Fruit fly (Drosophila melanogaster) whole organism, embryonic: ENCODE data around the gene Hrs.
A peak's percentile ranks its signal among the peaks of the same experiment; 100 is the strongest.

ENCODE experiments used
- CG10462 ChIP-seq: fragments of 200-800 bp; sonication (Bioruptor generic); optimal IDR thresholded peaks from 2 replicates; lab custom pipeline; 2016; ENCODE audit warnings: missing biosample characterization, missing genetic modification characterization
- CG10959 ChIP-seq: fragments of 200-800 bp; sonication (Bioruptor generic); IDR thresholded peaks from 2 replicates; pipeline ENCODE4 v1.3.6; 2022; ENCODE audit warnings: missing biosample characterization, missing genetic modification characterization
- CG10979 ChIP-seq: fragments of 200-800 bp; sonication (Bioruptor generic); optimal IDR thresholded peaks from 2 replicates; lab custom pipeline; 2018; ENCODE audit warnings: missing biosample characterization, mild to moderate bottlenecking, missing genetic modification characterization, moderate library complexity
- CG11695 ChIP-seq: fragments of 200-800 bp; sonication (Bioruptor generic); IDR thresholded peaks from 3 replicates; pipeline ENCODE4 v1.3.6; 2022; ENCODE audit warnings: missing biosample characterization, missing genetic modification characterization
- CG11696 ChIP-seq: fragments of 200-800 bp; sonication (Bioruptor generic); IDR thresholded peaks from 2 replicates; pipeline ENCODE4 v1.3.6; 2022; ENCODE audit warnings: missing biosample characterization, missing genetic modification characterization
- CG12104 ChIP-seq: fragments of 200-800 bp; sonication (Bioruptor generic); optimal IDR thresholded peaks from 3 replicates; lab custom pipeline; 2016; ENCODE audit warnings: missing biosample characterization, missing genetic modification characterization
- CG15073 ChIP-seq: fragments of 200-800 bp; sonication (Bioruptor generic); optimal IDR thresholded peaks from 2 replicates; lab custom pipeline; 2016; ENCODE audit warnings: missing biosample characterization, missing genetic modification characterization
- CG16815 ChIP-seq: fragments of 200-800 bp; sonication (Bioruptor generic); optimal IDR thresholded peaks from 3 replicates; lab custom pipeline; 2017; ENCODE audit warnings: missing biosample characterization, mild to moderate bottlenecking, missing genetic modification characterization
- CG17328 ChIP-seq: fragments of 200-800 bp; sonication (Bioruptor generic); IDR thresholded peaks from 2 replicates; pipeline ENCODE4 v1.3.6; 2022; ENCODE audit warnings: missing biosample characterization, missing genetic modification characterization
- CG17385 ChIP-seq: fragments of 200-800 bp; sonication (Bioruptor generic); optimal IDR thresholded peaks from 3 replicates; lab custom pipeline; 2018; ENCODE audit warnings: missing biosample characterization, mild to moderate bottlenecking, missing genetic modification characterization
- CG17829 ChIP-seq: fragments of 200-800 bp; optimal IDR thresholded peaks from 2 replicates; lab custom pipeline; 2019; ENCODE audit warnings: missing biosample characterization, mild to moderate bottlenecking, missing genetic modification characterization, moderate library complexity
- CG2116 ChIP-seq: fragments of 200-800 bp; sonication (Bioruptor generic); optimal IDR thresholded peaks from 3 replicates; lab custom pipeline; 2018; ENCODE audit warnings: missing biosample characterization, mild to moderate bottlenecking, missing genetic modification characterization
- CG2120 ChIP-seq: fragments of 200-800 bp; sonication (Bioruptor generic); optimal IDR thresholded peaks from 3 replicates; lab custom pipeline; 2016; ENCODE audit warnings: missing biosample characterization, missing genetic modification characterization
- CG2202 ChIP-seq: fragments of 200-800 bp; sonication (Bioruptor generic); optimal IDR thresholded peaks from 2 replicates; lab custom pipeline; 2018; ENCODE audit warnings: missing biosample characterization, mild to moderate bottlenecking, missing genetic modification characterization
- CG31365 ChIP-seq: fragments of 200-800 bp; sonication (Bioruptor generic); optimal IDR thresholded peaks from 2 replicates; lab custom pipeline; 2018; ENCODE audit warnings: missing biosample characterization, mild to moderate bottlenecking, missing genetic modification characterization
- CG3163 ChIP-seq: fragments of 200-800 bp; sonication (Bioruptor generic); optimal IDR thresholded peaks from 3 replicates; lab custom pipeline; 2016; ENCODE audit warnings: missing biosample characterization, missing genetic modification characterization
- CG32532 ChIP-seq: fragments of 200-800 bp; sonication (Bioruptor generic); IDR thresholded peaks from 2 replicates; pipeline ENCODE4 v1.3.6; 2022; ENCODE audit warnings: missing biosample characterization, missing genetic modification characterization
- CG33557 ChIP-seq: fragments of 200-800 bp; sonication (Bioruptor generic); optimal IDR thresholded peaks from 2 replicates; lab custom pipeline; 2019; ENCODE audit warnings: missing biosample characterization, mild to moderate bottlenecking, missing genetic modification characterization, moderate library complexity
- CG3726 ChIP-seq: fragments of 200-800 bp; sonication (Bioruptor generic); IDR thresholded peaks from 3 replicates; pipeline ENCODE4, ENCODE4 v1.3.6; 2022; ENCODE audit warnings: missing biosample characterization, missing genetic modification characterization
- CG7786 ChIP-seq: fragments of 200-800 bp; sonication (Bioruptor generic); optimal IDR thresholded peaks from 2 replicates; lab custom pipeline; 2016; ENCODE audit warnings: missing biosample characterization, missing genetic modification characterization
- CG8359 ChIP-seq: fragments of 200-800 bp; sonication (Bioruptor generic); optimal IDR thresholded peaks from 2 replicates; lab custom pipeline; 2017; ENCODE audit warnings: missing biosample characterization, mild to moderate bottlenecking, missing genetic modification characterization, borderline replicate concordance
- Chrac-16 ChIP-seq: fragments of 200-800 bp; sonication (Bioruptor generic); optimal IDR thresholded peaks from 3 replicates; lab custom pipeline; 2016; ENCODE audit warnings: missing biosample characterization, missing genetic modification characterization
- ERR ChIP-seq: fragments of 200-800 bp; sonication (Bioruptor generic); optimal IDR thresholded peaks from 2 replicates; lab custom pipeline; 2016; ENCODE audit warnings: missing biosample characterization, missing genetic modification characterization
- Eip74EF ChIP-seq, 2 experiments: fragments of 200-800 bp in 1 of 2; fragments of >200 bp in 1 of 2; sonication (Bioruptor generic) in 1 of 2; optimal IDR thresholded peaks; 2 replicates each; lab custom pipeline; 2017 to 2019; ENCODE audit warnings: missing biosample characterization in 2 of 2, missing genetic modification characterization in 2 of 2, mild to moderate bottlenecking in 1 of 2, moderate library complexity in 1 of 2
- HLH3B ChIP-seq: fragments of 200-800 bp; sonication (Bioruptor generic); IDR thresholded peaks from 2 replicates; pipeline ENCODE4 v1.3.6; 2022; ENCODE audit warnings: missing biosample characterization, missing genetic modification characterization
- HLH54F ChIP-seq: fragments of 200-800 bp; sonication (Bioruptor generic); optimal IDR thresholded peaks from 3 replicates; lab custom pipeline; 2016; ENCODE audit warnings: missing biosample characterization, missing genetic modification characterization
- MESR4 ChIP-seq: fragments of 200-800 bp; sonication (Bioruptor generic); optimal IDR thresholded peaks from 2 replicates; lab custom pipeline; 2018; ENCODE audit warnings: missing biosample characterization, mild to moderate bottlenecking, missing genetic modification characterization, moderate library complexity
- Nf-YA ChIP-seq: fragments of 200-800 bp; sonication (Bioruptor generic); IDR thresholded peaks from 2 replicates; pipeline ENCODE4 v1.3.6; 2022; ENCODE audit warnings: missing biosample characterization, missing genetic modification characterization
- NfI ChIP-seq: fragments of 200-800 bp; sonication (Bioruptor generic); optimal IDR thresholded peaks from 3 replicates; lab custom pipeline; 2018; ENCODE audit warnings: missing biosample characterization, mild to moderate bottlenecking, missing genetic modification characterization, moderate library complexity
- abd-A ChIP-seq: fragments of 200-800 bp; sonication (Bioruptor generic); optimal IDR thresholded peaks from 3 replicates; lab custom pipeline; 2019; ENCODE audit warnings: missing biosample characterization, mild to moderate bottlenecking, missing genetic modification characterization, moderate library complexity
- bowl ChIP-seq: fragments of 200-800 bp; sonication (Bioruptor generic); IDR thresholded peaks from 2 replicates; pipeline ENCODE4 v1.3.6; 2022; ENCODE audit warnings: missing biosample characterization, missing genetic modification characterization
- crc ChIP-seq: fragments of 200-800 bp; sonication (Bioruptor generic); optimal IDR thresholded peaks from 2 replicates; lab custom pipeline; 2016; ENCODE audit warnings: missing biosample characterization, missing genetic modification characterization
- disco-r ChIP-seq: fragments of 200-800 bp; sonication (Bioruptor generic); optimal IDR thresholded peaks from 2 replicates; lab custom pipeline; 2016; ENCODE audit warnings: missing biosample characterization, missing genetic modification characterization
- gfzf ChIP-seq: fragments of 200-800 bp; sonication (Bioruptor generic); optimal IDR thresholded peaks from 2 replicates; lab custom pipeline; 2016; ENCODE audit warnings: missing biosample characterization, mild to moderate bottlenecking, missing genetic modification characterization, moderate library complexity
- gro ChIP-seq: fragments of 200-800 bp; sonication (Bioruptor generic); optimal IDR thresholded peaks from 2 replicates; lab custom pipeline; 2016; ENCODE audit warnings: missing biosample characterization, missing genetic modification characterization
- gt ChIP-seq: fragments of 200-800 bp; sonication (Bioruptor generic); IDR thresholded peaks from 2 replicates; pipeline ENCODE4 v1.3.6; 2022; ENCODE audit warnings: missing biosample characterization, missing genetic modification characterization
- hkb ChIP-seq, 2 experiments: fragments of 200-800 bp in 1 of 2; fragments of >200 bp in 1 of 2; sonication (Bioruptor generic) in 1 of 2; IDR thresholded peaks in 1 of 2; optimal IDR thresholded peaks in 1 of 2; 2 replicates each; pipeline versions ENCODE4 v1.3.6 to Lab custom; 2017 to 2022; ENCODE audit warnings: missing biosample characterization in 1 of 2, missing genetic modification characterization in 1 of 2
- ind ChIP-seq: fragments of 200-800 bp; sonication (Bioruptor generic); optimal IDR thresholded peaks from 3 replicates; lab custom pipeline; 2016; ENCODE audit warnings: missing biosample characterization, missing genetic modification characterization
- klu ChIP-seq: fragments of 200-800 bp; sonication (Bioruptor generic); IDR thresholded peaks from 2 replicates; pipeline ENCODE4 v1.3.6; 2022; ENCODE audit warnings: missing biosample characterization, missing genetic modification characterization
- lmd ChIP-seq: fragments of 200-800 bp; sonication (Bioruptor generic); IDR thresholded peaks from 2 replicates; pipeline ENCODE4 v1.3.6; 2022; ENCODE audit warnings: missing biosample characterization, missing genetic modification characterization
- pan ChIP-seq, 4 experiments: fragments of >200 bp in 3 of 4; fragments of 200-800 bp in 1 of 4; sonication (Bioruptor generic) in 1 of 4; optimal IDR thresholded peaks in 3 of 4; IDR thresholded peaks in 1 of 4; 2 replicates each; pipeline versions ENCODE4 v1.3.6 to Lab custom; 2017 to 2022; ENCODE audit warnings: missing biosample characterization in 2 of 4, missing genetic modification characterization in 2 of 4, mixed read lengths in 1 of 4
- peb ChIP-seq: fragments of 200-800 bp; sonication (Bioruptor generic); IDR thresholded peaks from 2 replicates; pipeline ENCODE4 v1.3.6; 2022; ENCODE audit warnings: missing biosample characterization, missing genetic modification characterization
- phol ChIP-seq: fragments of 200-800 bp; sonication (Bioruptor generic); optimal IDR thresholded peaks from 3 replicates; lab custom pipeline; 2018; ENCODE audit warnings: missing biosample characterization, mild to moderate bottlenecking, missing genetic modification characterization, moderate library complexity
- pros ChIP-seq: fragments of 200-800 bp; sonication (Bioruptor generic); optimal IDR thresholded peaks from 3 replicates; lab custom pipeline; 2019; ENCODE audit warnings: missing biosample characterization, mild to moderate bottlenecking, missing genetic modification characterization, moderate library complexity
- psq ChIP-seq: fragments of 200-800 bp; sonication (Bioruptor generic); optimal IDR thresholded peaks from 2 replicates; lab custom pipeline; 2017; ENCODE audit warnings: missing biosample characterization, missing genetic modification characterization
- sc ChIP-seq, 3 experiments: fragments of >200 bp in 2 of 3; fragments of 200-800 bp in 1 of 3; sonication (Bioruptor generic) in 1 of 3; optimal IDR thresholded peaks; 2 replicates in 2 of 3; 3 replicates in 1 of 3; lab custom pipeline; 2017; ENCODE audit warnings: mild to moderate bottlenecking in 1 of 3, missing biosample characterization in 1 of 3, missing genetic modification characterization in 1 of 3, missing genetic modification reagents in 1 of 3
- tgo ChIP-seq: fragments of 200-800 bp; sonication (Bioruptor generic); IDR thresholded peaks from 3 replicates; pipeline ENCODE4 v1.3.6; 2022; ENCODE audit warnings: missing biosample characterization, missing genetic modification characterization
- vfl ChIP-seq: fragments of 200-800 bp; sonication (Bioruptor generic); optimal IDR thresholded peaks from 2 replicates; lab custom pipeline; 2016; ENCODE audit warnings: missing biosample characterization, missing genetic modification characterization

Hrs gene

DNA sequence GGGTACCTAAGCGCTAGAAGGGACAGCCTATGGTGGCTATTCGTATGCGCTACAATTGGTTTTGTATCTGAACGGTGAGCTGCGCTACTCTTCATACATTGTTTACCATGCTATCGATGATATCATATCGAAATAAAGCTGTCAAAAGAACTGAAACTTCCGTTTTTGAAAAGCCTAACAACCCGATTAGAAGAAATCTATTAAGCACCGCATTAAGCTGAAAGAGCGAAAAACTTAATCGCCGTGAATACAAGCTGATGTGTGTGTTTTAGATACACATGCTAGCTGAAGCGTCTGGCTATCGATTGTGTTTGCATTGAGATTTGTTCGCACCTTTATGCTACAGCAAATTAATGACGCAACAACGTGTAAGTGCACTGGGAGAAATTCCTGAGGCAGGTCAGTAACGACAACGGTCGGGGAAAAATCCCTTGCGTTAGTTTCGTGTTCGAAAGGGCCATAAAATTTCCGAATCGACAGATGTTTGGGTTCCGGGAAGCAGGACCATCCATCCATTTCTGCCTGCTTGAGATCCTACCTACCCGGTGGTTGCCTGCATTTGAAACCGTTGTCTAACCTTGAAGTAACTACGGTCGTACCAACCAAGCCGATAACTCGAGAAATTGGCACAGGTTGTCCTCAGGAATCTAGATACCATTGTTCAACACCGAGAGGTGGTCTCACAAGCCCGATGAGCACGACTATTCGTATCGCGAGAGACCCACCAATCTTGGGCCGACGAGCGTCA is 10.7 kb downstream of the Hrs start (continued):
- peak; percentile 12 for TF ChIP-seq MESR4 (GFP tag; lab: Kevin White, UChicago)
- TF ChIP-seq CG15073 (GFP tag; lab: Kevin White, UChicago) = no peak
- peak; percentile 76 for TF ChIP-seq CG7786
- TF ChIP-seq hkb (optimal IDR thresholded peaks at IDR 0.05; lab: Kevin White, UChicago) = no peak
- no peak for TF ChIP-seq hkb (GFP tag; IDR thresholded peaks at IDR 0.05; lab: Robert Waterston, UW)
- TF ChIP-seq lmd (GFP tag; lab: Robert Waterston, UW) = no peak
- TF ChIP-seq abd-A (tag; lab: Kevin White, UChicago) = peak; percentile 94
- no peak for TF ChIP-seq klu (GFP tag; lab: Robert Waterston, UW)
- peak; percentile 57 for TF ChIP-seq vfl (GFP tag; lab: Kevin White, UChicago)
- peak; percentile 48 for TF ChIP-seq CG10462 (GFP tag; lab: Kevin White, UChicago)
- no peak for TF ChIP-seq CG11696 (GFP tag; lab: Robert Waterston, UW)
- TF ChIP-seq CG10979 (tag; lab: Kevin White, UChicago) = peak; percentile 81
- peak; percentile 79 for TF ChIP-seq CG31365 (tag; lab: Kevin White, UChicago)
- peak; percentile 33 for TF ChIP-seq CG33557 (GFP tag; lab: Kevin White, UChicago)
- TF ChIP-seq CG11695 = no peak
- no peak for TF ChIP-seq gt (GFP tag; lab: Robert Waterston, UW)
- no peak for TF ChIP-seq HLH3B (GFP tag; lab: Robert Waterston, UW)
- peak; percentile 75 for TF ChIP-seq ERR
- TF ChIP-seq CG32532 = no peak
- peak; percentile 66 for TF ChIP-seq CG12104 (GFP tag; lab: Kevin White, UChicago)
- TF ChIP-seq ind (GFP tag; lab: Kevin White, UChicago) = peak; percentile 89
- TF ChIP-seq sc (optimal IDR thresholded peaks at IDR 0.05; lab: Kevin White, UChicago) = no peak
- peak; percentile 49 for TF ChIP-seq sc (GFP tag; optimal IDR thresholded peaks at IDR 0.05; lab: Kevin White, UChicago)
- no peak for TF ChIP-seq pan (optimal IDR thresholded peaks at IDR 0.05; lab: Kevin White, UChicago)
- no peak for TF ChIP-seq pan (GFP tag; optimal IDR thresholded peaks at IDR 0.05 in 1 of 2, IDR thresholded peaks at IDR 0.05 in 1 of 2)
- TF ChIP-seq CG2202 (tag; lab: Kevin White, UChicago) = peak; percentile 28
- peak; percentile 56 for TF ChIP-seq CG16815 (GFP tag; lab: Kevin White, UChicago)
- TF ChIP-seq CG3163 (GFP tag; lab: Kevin White, UChicago) = peak; percentile 55
- TF ChIP-seq disco-r (GFP tag; lab: Kevin White, UChicago) = peak; percentile 67
- TF ChIP-seq NfI = peak; percentile 70
- TF ChIP-seq HLH54F (GFP tag; lab: Kevin White, UChicago) = peak; percentile 75
- no peak for TF ChIP-seq CG3726 (GFP tag; lab: Robert Waterston, UW)
- peak; percentile 93 for TF ChIP-seq gro
- peak; percentile 27 for TF ChIP-seq CG2116 (GFP tag; lab: Kevin White, UChicago)
- TF ChIP-seq CG10959 (GFP tag; lab: Robert Waterston, UW) = no peak
- TF ChIP-seq crc (GFP tag; lab: Kevin White, UChicago) = peak; percentile 83
- TF ChIP-seq CG17328 (GFP tag; lab: Robert Waterston, UW) = no peak
- peak; percentile 91 for TF ChIP-seq CG2120
- TF ChIP-seq tgo (GFP tag; lab: Robert Waterston, UW) = no peak
- peak; percentile 33 for TF ChIP-seq psq (GFP tag; lab: Kevin White, UChicago)
- peak; percentile 31 for TF ChIP-seq pros (GFP tag; lab: Kevin White, UChicago)
- peak; percentile 69 for TF ChIP-seq CG17385 (GFP tag; lab: Kevin White, UChicago)
- TF ChIP-seq phol = peak; percentile 83
- peak in 1 of 2 experiments; percentile 83 for TF ChIP-seq Eip74EF (GFP tag; optimal IDR thresholded peaks at IDR 0.05; lab: Kevin White, UChicago)
- peak; percentile 41 for TF ChIP-seq CG8359 (GFP tag; lab: Kevin White, UChicago)
- TF ChIP-seq CG17829 (tag; lab: Kevin White, UChicago) = peak; percentile 83
- TF ChIP-seq Nf-YA (GFP tag; lab: Robert Waterston, UW) = no peak
- TF ChIP-seq gfzf (GFP tag; lab: Kevin White, UChicago) = no peak
- TF ChIP-seq Chrac-16 = peak; percentile 70
- TF ChIP-seq peb (GFP tag; lab: Robert Waterston, UW) = no peak
- no peak for TF ChIP-seq bowl (GFP tag; lab: Robert Waterston, UW)
